Worm (Caenorhabditis elegans): ENCODE data around the gene F28B12.6.

F28B12.6 gene

DNA sequence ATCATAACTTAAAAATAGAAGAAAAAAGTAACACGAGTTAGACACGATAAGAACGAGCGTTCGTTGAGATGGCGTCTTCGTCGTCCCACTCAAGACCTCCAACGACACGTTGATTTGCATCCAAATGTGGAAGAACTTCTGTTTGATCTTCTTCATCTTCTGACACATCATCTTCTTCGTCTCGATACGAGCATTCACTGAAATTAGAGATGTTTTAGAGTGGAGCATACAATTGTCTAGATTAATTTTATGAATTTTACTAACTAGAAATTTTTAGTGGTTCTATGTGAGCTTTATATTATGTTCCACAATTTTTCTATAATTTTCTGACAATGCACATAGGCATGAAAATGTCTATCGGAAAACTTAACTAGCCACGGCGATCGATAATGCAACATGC lies 5.2 kb downstream of the F28B12.6 start:
- TF ChIP-seq nhr-11 (tag; optimal IDR thresholded peaks at IDR 0.05) (no peak), ceh-9 (tag; optimal IDR thresholded peaks at IDR 0.05) (no peak), snpc-4 (tag; optimal IDR thresholded peaks at IDR 0.05) (no peak), unc-39 (tag; optimal IDR thresholded peaks at IDR 0.05) (no peak)

DNA sequence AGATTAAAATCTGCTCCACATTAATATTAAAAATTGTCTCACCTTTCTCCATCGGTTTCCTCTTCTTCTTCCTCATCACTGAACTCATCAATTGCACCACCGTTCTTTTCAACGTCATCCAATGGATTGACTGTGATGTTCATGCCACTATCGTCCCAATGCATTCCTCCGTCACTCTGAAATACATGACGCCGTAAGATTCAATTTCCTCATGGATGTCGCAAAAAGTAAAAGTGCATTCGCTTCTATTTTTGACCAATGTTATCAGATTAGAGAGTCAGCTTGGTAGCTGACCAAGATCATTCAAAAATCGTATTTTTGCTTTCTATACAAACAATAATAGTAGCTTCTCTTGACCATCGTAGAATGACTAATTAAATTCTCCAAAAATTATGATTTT lies 5.8 kb downstream of the F28B12.6 start:
- no peak for TF ChIP-seq nhr-11 (tag; optimal IDR thresholded peaks at IDR 0.05)
- peak; percentile 59 for TF ChIP-seq fkh-10 (GFP tag; optimal IDR thresholded peaks at IDR 0.05)

DNA sequence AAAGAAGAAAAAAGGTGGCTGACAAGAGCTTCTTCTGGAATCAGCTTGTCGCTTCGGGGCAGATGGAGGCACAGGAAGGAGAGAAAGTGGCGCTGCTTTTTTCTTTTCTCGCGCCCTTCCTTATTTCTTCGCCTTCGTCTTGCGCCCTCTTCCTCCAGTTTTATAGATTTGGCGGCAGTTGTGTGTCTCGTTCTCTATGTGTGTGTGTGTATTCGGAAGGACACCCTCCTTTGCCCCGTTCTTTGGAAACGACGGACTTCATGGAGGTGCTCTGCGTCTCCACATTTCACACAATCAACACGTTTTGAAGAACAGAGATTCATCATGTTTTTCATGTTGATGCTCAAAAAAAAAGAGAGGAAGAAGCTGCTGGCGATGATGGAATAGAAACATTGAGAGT lies 8.0 kb downstream of the F28B12.6 start:
- TF ChIP-seq lin-39 (tag; optimal IDR thresholded peaks at IDR 0.05) (peak; percentile 54), fkh-10 (GFP tag; optimal IDR thresholded peaks at IDR 0.05) (peak; percentile 72), nhr-11 (tag; optimal IDR thresholded peaks at IDR 0.05) (peak; percentile 25), egl-5 (tag; optimal IDR thresholded peaks at IDR 0.05) (peak; percentile 35), R02D3.7 (tag; optimal IDR thresholded peaks at IDR 0.05) (no peak), nhr-12 (tag; optimal IDR thresholded peaks at IDR 0.05) (no peak), daf-12 (tag; optimal IDR thresholded peaks at IDR 0.05) (no peak), ztf-4 (tag; optimal IDR thresholded peaks at IDR 0.05) (no peak), nfya-1 (tag; optimal IDR thresholded peaks at IDR 0.05; ENCODE audit: insufficient read depth) (peak; percentile 42), hmg-11 (tag; optimal IDR thresholded peaks at IDR 0.05) (peak; percentile 40)

DNA sequence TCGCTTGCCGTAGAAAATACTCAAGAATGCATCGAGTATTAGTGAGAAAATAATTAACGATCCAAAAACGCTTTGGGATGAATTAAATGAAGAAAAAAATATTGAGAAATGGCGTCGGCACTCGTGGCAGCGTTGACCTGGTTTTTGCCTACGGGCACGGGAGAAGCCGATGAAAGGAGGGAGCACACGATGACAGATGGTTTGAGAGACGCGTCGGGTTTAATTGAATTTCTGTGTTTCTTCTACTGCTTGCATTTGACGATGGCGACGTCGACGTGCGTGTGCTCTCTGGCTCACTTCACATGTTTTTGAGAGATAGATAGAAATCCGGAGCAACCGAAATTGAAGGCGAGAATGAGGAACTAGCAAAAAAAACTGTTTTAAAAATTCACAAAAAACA lies 10.0 kb downstream of the F28B12.6 start:
- no peak for TF ChIP-seq eor-1 (tag; optimal IDR thresholded peaks at IDR 0.05)
- TF ChIP-seq fkh-10 (GFP tag; optimal IDR thresholded peaks at IDR 0.05), result peak; percentile 5

DNA sequence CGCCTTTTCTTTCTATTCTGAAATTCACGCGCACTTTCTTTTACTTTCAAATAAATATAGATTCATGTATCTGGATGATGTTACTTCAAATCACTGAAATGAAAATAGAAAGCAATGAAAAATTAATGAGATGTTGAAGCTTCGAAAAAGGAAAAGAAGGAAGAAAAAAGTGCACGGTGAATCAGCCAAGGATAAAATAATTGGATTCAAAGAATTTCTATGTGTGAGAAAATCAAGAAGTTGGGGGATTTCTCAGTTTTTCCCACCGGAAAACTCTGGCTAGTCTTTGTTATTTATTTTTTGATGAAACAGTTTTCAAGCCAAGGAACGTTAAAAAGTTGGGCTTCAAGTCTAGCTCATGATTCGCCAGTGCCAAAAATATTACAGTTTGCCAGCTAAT lies 11.1 kb downstream of the F28B12.6 start:
- TF ChIP-seq pha-4 (tag; optimal IDR thresholded peaks at IDR 0.05), result no peak
- TF ChIP-seq hmg-11 (tag; optimal IDR thresholded peaks at IDR 0.05), result no peak
- no peak for TF ChIP-seq elt-1 (tag; optimal IDR thresholded peaks at IDR 0.05)
- no peak for TF ChIP-seq ceh-28 (tag; optimal IDR thresholded peaks at IDR 0.05)
- TF ChIP-seq nhr-237 (tag; optimal IDR thresholded peaks at IDR 0.05), result no peak
- TF ChIP-seq fkh-10 (GFP tag; optimal IDR thresholded peaks at IDR 0.05), result no peak
- TF ChIP-seq unc-62 (GFP tag; optimal IDR thresholded peaks at IDR 0.05), result no peak
- no peak for TF ChIP-seq nfya-1 (tag; optimal IDR thresholded peaks at IDR 0.05; ENCODE audit: insufficient read depth)
- TF ChIP-seq snpc-4 (tag; optimal IDR thresholded peaks at IDR 0.05), result no peak
- no peak for TF ChIP-seq tbx-2 (tag; optimal IDR thresholded peaks at IDR 0.05)
- no peak for TF ChIP-seq lin-39 (tag; optimal IDR thresholded peaks at IDR 0.05)
- no peak for TF ChIP-seq nhr-11 (tag; optimal IDR thresholded peaks at IDR 0.05)

DNA sequence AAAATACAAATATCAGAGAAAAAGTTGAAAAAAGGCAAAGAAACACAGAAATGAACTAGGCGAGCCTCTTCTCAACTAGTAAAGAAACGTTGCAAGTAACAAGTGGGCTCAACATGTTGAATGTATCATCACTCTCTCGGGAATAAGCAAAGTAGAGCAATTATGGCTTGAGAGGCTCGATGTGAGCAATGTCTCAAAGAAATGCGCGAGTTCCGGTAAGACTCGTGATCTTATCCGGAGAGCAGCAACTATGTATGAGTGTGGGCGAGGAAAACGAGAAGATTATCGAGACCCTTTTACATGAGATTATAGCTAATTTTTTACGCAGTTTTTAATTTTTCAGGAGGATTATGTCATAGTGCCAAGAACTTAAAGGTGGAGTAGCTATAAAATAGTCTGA lies 11.6 kb downstream of the F28B12.6 start:
- TF ChIP-seq mml-1 (tag; optimal IDR thresholded peaks at IDR 0.05) (no peak), ztf-4 (tag; optimal IDR thresholded peaks at IDR 0.05) (no peak), ceh-28 (tag; optimal IDR thresholded peaks at IDR 0.05) (no peak), nfya-1 (tag; optimal IDR thresholded peaks at IDR 0.05; ENCODE audit: insufficient read depth) (peak; percentile 35), nhr-77 (tag; optimal IDR thresholded peaks at IDR 0.05) (no peak), unc-62 (GFP tag; optimal IDR thresholded peaks at IDR 0.05) (no peak), nhr-43 (tag; optimal IDR thresholded peaks at IDR 0.05; ENCODE audit: poor library complexity, severe bottlenecking) (no peak), lin-39 (tag; optimal IDR thresholded peaks at IDR 0.05) (peak; percentile 54), nhr-237 (tag; optimal IDR thresholded peaks at IDR 0.05) (no peak), R02D3.7 (tag; optimal IDR thresholded peaks at IDR 0.05) (no peak), egl-27 (tag; optimal IDR thresholded peaks at IDR 0.05) (no peak)

DNA sequence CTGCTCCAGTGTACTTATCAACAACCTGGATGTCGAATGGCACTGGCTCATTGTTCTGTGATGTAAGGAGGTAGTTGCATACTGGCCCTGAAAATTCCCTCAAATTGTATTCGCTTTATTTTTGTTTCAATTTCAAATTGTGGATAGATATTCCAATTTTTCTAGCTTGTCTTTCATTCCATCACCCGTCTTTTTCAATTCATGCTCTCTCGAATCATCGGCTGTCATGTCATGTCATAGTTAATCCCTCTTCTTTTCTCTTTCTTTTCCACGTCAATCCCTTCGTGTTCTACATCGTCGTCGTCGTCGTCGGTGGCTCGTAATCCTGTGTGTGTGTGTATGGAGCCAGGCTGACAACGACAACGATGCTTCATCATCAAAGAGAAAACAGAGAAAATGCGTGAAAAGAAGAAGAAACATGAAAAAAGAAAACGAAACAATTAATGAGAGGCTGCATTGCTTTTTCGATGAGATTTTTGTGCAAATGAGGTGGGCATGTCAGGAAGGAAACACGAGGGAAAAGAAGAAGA lies 15.0 kb downstream of the F28B12.6 start:
- peak; percentile 14 for TF ChIP-seq nfya-1 (tag; optimal IDR thresholded peaks at IDR 0.05; ENCODE audit: insufficient read depth)
- peak; percentile 39 for TF ChIP-seq lin-39 (tag; optimal IDR thresholded peaks at IDR 0.05)
- TF ChIP-seq ceh-16 (tag; optimal IDR thresholded peaks at IDR 0.05), result no peak
- TF ChIP-seq R02D3.7 (tag; optimal IDR thresholded peaks at IDR 0.05), result no peak
- no peak for TF ChIP-seq nhr-76 (tag; optimal IDR thresholded peaks at IDR 0.05)
- no peak for TF ChIP-seq daf-12 (tag; optimal IDR thresholded peaks at IDR 0.05)
- TF ChIP-seq fkh-2 (tag; optimal IDR thresholded peaks at IDR 0.05), result no peak
- TF ChIP-seq mml-1 (tag; optimal IDR thresholded peaks at IDR 0.05), result no peak
- TF ChIP-seq unc-62 (GFP tag; optimal IDR thresholded peaks at IDR 0.05), result peak; percentile 12
- peak; percentile 30 for TF ChIP-seq egl-5 (tag; optimal IDR thresholded peaks at IDR 0.05)
